Fruit fly (Drosophila melanogaster) whole organism, wandering third instar larva: ENCODE data around the gene CAH2.

Experiments
- Abd-B ChIP-seq: fragments of >200 bp; optimal IDR thresholded peaks from 2 replicates; lab custom pipeline; 2017; ENCODE audit warnings: missing biosample characterization, missing genetic modification characterization
- CG32264 ChIP-seq: fragments of 200-800 bp; sonication (Bioruptor generic); optimal IDR thresholded peaks from 2 replicates; lab custom pipeline; 2016; ENCODE audit warnings: missing biosample characterization, missing genetic modification characterization
- CG9705 ChIP-seq: fragments of 200-800 bp; sonication (Bioruptor generic); optimal IDR thresholded peaks from 2 replicates; lab custom pipeline; 2018; ENCODE audit warnings: missing biosample characterization, mild to moderate bottlenecking, missing genetic modification characterization
- CrebA ChIP-seq: fragments of 200-800 bp; sonication (Bioruptor generic); optimal IDR thresholded peaks from 2 replicates; lab custom pipeline; 2016; ENCODE audit warnings: missing biosample characterization, mild to moderate bottlenecking, missing genetic modification characterization, borderline replicate concordance
- Dfd ChIP-seq: fragments of >200 bp; optimal IDR thresholded peaks from 2 replicates; lab custom pipeline; 2017; ENCODE audit warnings: missing biosample characterization, missing genetic modification characterization
- GATAd ChIP-seq: sonication (Bioruptor generic); optimal IDR thresholded peaks from 2 replicates; lab custom pipeline; 2016; ENCODE audit warnings: missing biosample characterization, missing genetic modification characterization
- Hnf4 ChIP-seq: fragments of 200-800 bp; sonication (Bioruptor generic); optimal IDR thresholded peaks from 2 replicates; lab custom pipeline; 2016; ENCODE audit warnings: missing biosample characterization, mild to moderate bottlenecking, missing genetic modification characterization
- Jra ChIP-seq: sonication (Bioruptor generic); optimal IDR thresholded peaks from 2 replicates; lab custom pipeline; 2016; ENCODE audit warnings: missing biosample characterization, missing genetic modification characterization
- Mio ChIP-seq: sonication (Bioruptor generic); optimal IDR thresholded peaks from 2 replicates; lab custom pipeline; 2016; ENCODE audit warnings: missing biosample characterization, missing genetic modification characterization
- OdsH ChIP-seq: fragments of 200-800 bp; sonication (Bioruptor generic); optimal IDR thresholded peaks from 2 replicates; lab custom pipeline; 2016; ENCODE audit warnings: missing biosample characterization, mild to moderate bottlenecking, missing genetic modification characterization
- Rel ChIP-seq, 2 experiments: fragments of 200-800 bp; sonication (Bioruptor generic) in 1 of 2; optimal IDR thresholded peaks; 2 replicates in 1 of 2; 3 replicates in 1 of 2; lab custom pipeline; 2016 to 2019; ENCODE audit warnings: mild to moderate bottlenecking in 2 of 2, missing biosample characterization in 2 of 2, missing genetic modification characterization in 2 of 2, moderate library complexity in 1 of 2
- br ChIP-seq: fragments of 200-800 bp; sonication (Bioruptor generic); optimal IDR thresholded peaks from 2 replicates; lab custom pipeline; 2016; ENCODE audit warnings: missing biosample characterization, missing genetic modification characterization
- brk ChIP-seq: fragments of 200-800 bp; sonication (Bioruptor generic); optimal IDR thresholded peaks from 2 replicates; lab custom pipeline; 2016; ENCODE audit warnings: missing biosample characterization, mild to moderate bottlenecking, missing genetic modification characterization
- dl ChIP-seq, 2 experiments: fragments of 175-275, 200-275 bp in 1 of 2; fragments of 200-275 bp in 1 of 2; sonication (Bioruptor generic); optimal IDR thresholded peaks; lab custom pipeline; 2018; ENCODE audit warnings: mild to moderate bottlenecking in 2 of 2, missing biosample characterization in 2 of 2, missing genetic modification characterization in 2 of 2, moderate library complexity in 2 of 2; ENCODE audit not compliant: partially characterized antibody in 2 of 2, insufficient read depth in 1 of 2
- dmrt93B ChIP-seq: fragments of 200-800 bp; sonication (Bioruptor generic); optimal IDR thresholded peaks from 2 replicates; lab custom pipeline; 2018; ENCODE audit warnings: missing biosample characterization, mild to moderate bottlenecking, missing genetic modification characterization
- ey ChIP-seq: fragments of 200-800 bp; sonication (Bioruptor generic); optimal IDR thresholded peaks from 2 replicates; lab custom pipeline; 2016; ENCODE audit warnings: missing biosample characterization, missing genetic modification characterization
- foxo ChIP-seq, 2 experiments: fragments of 200-800 bp; sonication (Bioruptor generic); optimal IDR thresholded peaks; 2 replicates in 1 of 2; 3 replicates in 1 of 2; lab custom pipeline; 2016 to 2017; ENCODE audit warnings: missing biosample characterization in 2 of 2, missing genetic modification characterization in 2 of 2
- fru ChIP-seq: fragments of 200-800 bp; sonication (Bioruptor generic); optimal IDR thresholded peaks from 3 replicates; lab custom pipeline; 2016; ENCODE audit warnings: missing biosample characterization, mild to moderate bottlenecking, missing genetic modification characterization
- jim ChIP-seq: fragments of 175-275, 200-325 bp; sonication (Bioruptor generic); optimal IDR thresholded peaks from 2 replicates; lab custom pipeline; 2016; ENCODE audit warnings: missing biosample characterization, mild to moderate bottlenecking, missing genetic modification characterization
- lola ChIP-seq: fragments of >200 bp; optimal IDR thresholded peaks from 2 replicates; lab custom pipeline; 2017; ENCODE audit warnings: missing biosample characterization, missing genetic modification characterization
- pan ChIP-seq: fragments of >200 bp; optimal IDR thresholded peaks from 2 replicates; lab custom pipeline; 2017
- psq ChIP-seq: fragments of 200-800 bp; sonication (Bioruptor generic); optimal IDR thresholded peaks from 3 replicates; lab custom pipeline; 2017; ENCODE audit warnings: missing biosample characterization, mild to moderate bottlenecking, missing genetic modification characterization, moderate library complexity
- rgr ChIP-seq: fragments of 200-800 bp; sonication (Bioruptor generic); optimal IDR thresholded peaks from 3 replicates; lab custom pipeline; 2016; ENCODE audit warnings: missing biosample characterization, mild to moderate bottlenecking, missing genetic modification characterization
- sv ChIP-seq: fragments of 200-800 bp; sonication (Bioruptor generic); optimal IDR thresholded peaks from 3 replicates; lab custom pipeline; 2016; ENCODE audit warnings: missing biosample characterization, missing genetic modification characterization
- tai ChIP-seq: sonication (Bioruptor generic); optimal IDR thresholded peaks from 2 replicates; lab custom pipeline; 2016; ENCODE audit warnings: missing biosample characterization, missing genetic modification characterization
- usp ChIP-seq: fragments of >200 bp; optimal IDR thresholded peaks from 2 replicates; lab custom pipeline; 2017; ENCODE audit warnings: missing biosample characterization, missing genetic modification characterization
- woc ChIP-seq: sonication (Bioruptor generic); optimal IDR thresholded peaks from 2 replicates; lab custom pipeline; 2016; ENCODE audit warnings: missing biosample characterization, mild to moderate bottlenecking, missing genetic modification characterization

CAH2 gene

dm6 chr3L:12222945-12223634 lies 45.7 kb downstream of the CAH2 start:
- no peak for TF ChIP-seq tai (GFP tag; lab: Kevin White, UChicago)
- TF ChIP-seq lola (GFP tag; lab: Kevin White, UChicago) = no peak
- TF ChIP-seq usp = no peak
- no peak for TF ChIP-seq fru (GFP tag; lab: Kevin White, UChicago)
- no peak for TF ChIP-seq br (GFP tag; lab: Kevin White, UChicago)
- TF ChIP-seq OdsH (GFP tag; lab: Kevin White, UChicago) = no peak

- TF ChIP-seq foxo (GFP tag; optimal IDR thresholded peaks at IDR 0.05; lab: Kevin White, UChicago) (no peak), jim (no peak), woc (GFP tag; lab: Kevin White, UChicago) (no peak), Jra (GFP tag; lab: Kevin White, UChicago) (no peak), Mio (GFP tag; lab: Kevin White, UChicago) (no peak), pan (lab: Kevin White, UChicago) (no peak), Rel (GFP tag; optimal IDR thresholded peaks at IDR 0.05; lab: Kevin White, UChicago) (no peak), Rel (tag; optimal IDR thresholded peaks at IDR 0.05; lab: Kevin White, UChicago) (no peak), CG32264 (GFP tag; lab: Kevin White, UChicago) (no peak), CrebA (GFP tag; lab: Kevin White, UChicago) (no peak), CG9705 (GFP tag; lab: Kevin White, UChicago) (no peak), GATAd (GFP tag; lab: Kevin White, UChicago) (no peak), Hnf4 (GFP tag; lab: Kevin White, UChicago) (no peak), Abd-B (GFP tag; lab: Kevin White, UChicago) (no peak), psq (GFP tag; lab: Kevin White, UChicago) (no peak), ey (GFP tag; lab: Kevin White, UChicago) (no peak)
These were observed 46.2 kb downstream of the CAH2 start for dm6 chr3L:12223635-12224016.

DNA sequence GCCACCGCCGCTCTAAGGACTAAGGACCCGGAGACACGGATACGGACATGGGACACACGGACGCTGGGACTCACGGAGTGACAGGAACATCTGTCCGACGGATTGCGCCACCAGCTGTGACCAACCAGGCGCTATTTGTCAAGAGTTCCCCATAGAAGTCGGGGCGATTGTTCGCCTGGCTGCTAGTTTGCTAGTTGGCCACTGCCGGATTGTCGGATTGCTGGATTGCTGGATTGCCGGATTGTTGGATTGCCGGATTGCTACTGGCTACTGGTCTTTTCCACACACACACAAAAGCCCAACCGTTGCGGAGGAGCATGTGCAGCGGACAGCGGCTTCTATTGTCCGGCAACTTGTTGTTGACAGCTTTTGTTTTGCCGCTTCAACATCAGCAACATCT lies 49.8 kb downstream of the CAH2 start:
- no peak for TF ChIP-seq Jra (GFP tag; lab: Kevin White, UChicago)
- no peak for TF ChIP-seq OdsH (GFP tag; lab: Kevin White, UChicago)
- no peak for TF ChIP-seq woc (GFP tag; lab: Kevin White, UChicago)
- TF ChIP-seq brk (GFP tag; lab: Kevin White, UChicago) = no peak
- TF ChIP-seq dmrt93B (GFP tag; lab: Kevin White, UChicago) = no peak
- no peak for TF ChIP-seq pan (lab: Kevin White, UChicago)
- TF ChIP-seq sv (GFP tag; lab: Kevin White, UChicago) = no peak
- TF ChIP-seq fru (GFP tag; lab: Kevin White, UChicago) = no peak
- TF ChIP-seq ey (GFP tag; lab: Kevin White, UChicago) = no peak
- TF ChIP-seq Dfd (GFP tag; lab: Kevin White, UChicago) = no peak
- no peak for TF ChIP-seq dl (GFP tag; optimal IDR thresholded peaks at IDR 0.05; lab: Kevin White, UChicago; ENCODE audit: insufficient read depth in 1 of 2, partially characterized antibody in 2 of 2)
- no peak for TF ChIP-seq usp
- TF ChIP-seq Mio (GFP tag; lab: Kevin White, UChicago) = no peak
- TF ChIP-seq foxo (GFP tag; optimal IDR thresholded peaks at IDR 0.05; lab: Kevin White, UChicago) = no peak
- no peak for TF ChIP-seq rgr
- TF ChIP-seq, all 38 proteins: peak for 0
